Fruit fly (Drosophila melanogaster): ENCODE data around the gene CG32409.

CG32409 gene

DNA sequence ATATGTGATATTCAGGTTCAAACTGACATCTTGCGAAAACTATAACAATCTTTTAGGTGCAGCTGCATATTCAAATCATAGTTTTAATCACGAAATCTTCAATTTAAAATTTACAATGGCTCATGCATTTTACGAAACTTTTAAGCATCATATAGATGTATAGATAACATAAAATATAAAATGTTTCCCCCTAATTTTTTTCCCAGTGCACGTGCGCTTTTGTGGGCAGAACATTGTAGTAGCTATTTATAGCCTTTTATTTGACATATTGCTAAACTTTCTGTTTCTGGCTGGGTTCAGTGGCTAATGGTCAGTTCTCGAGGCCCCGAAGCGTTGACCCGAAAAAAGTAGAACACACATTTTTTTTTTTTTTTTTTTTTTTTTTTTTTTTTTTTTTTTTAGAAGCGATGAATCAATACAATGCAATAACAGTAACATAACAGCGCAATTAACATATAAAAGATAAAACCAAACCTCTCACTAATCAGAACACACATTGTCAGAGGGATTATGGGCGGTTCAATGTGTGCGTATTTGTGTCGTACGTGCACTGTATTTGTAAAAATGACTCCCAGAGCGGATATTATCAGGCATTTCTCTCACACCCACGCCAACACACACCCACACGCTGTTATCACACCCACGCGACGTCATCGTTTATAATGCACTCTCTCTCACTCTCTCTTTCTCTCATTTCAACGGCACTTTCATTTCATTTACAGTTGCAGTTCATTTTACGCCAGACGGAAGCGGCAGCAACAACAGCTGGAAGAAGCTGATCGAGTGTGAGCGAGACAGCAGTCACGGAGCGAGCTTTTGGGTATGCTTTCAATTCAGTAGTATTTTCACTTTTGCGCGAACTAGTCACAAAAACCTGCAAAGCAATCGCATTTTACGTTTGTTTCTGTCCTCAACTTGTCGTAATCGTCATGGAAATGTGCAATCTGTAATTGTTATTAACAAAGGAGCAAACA is 27.0 kb downstream of the CG32409 start (continued):
- no peak for TF ChIP-seq br (optimal IDR thresholded peaks at IDR 0.05)
- peak; percentile 19 to 34 for TF ChIP-seq Pdp1 (GFP tag; optimal IDR thresholded peaks at IDR 0.05)
- no peak for TF ChIP-seq dm (GFP tag; optimal IDR thresholded peaks at IDR 0.05)
- TF ChIP-seq CG18619 (GFP tag; optimal IDR thresholded peaks at IDR 0.05), result peak; percentile 22
- TF ChIP-seq Lhr (GFP tag; optimal IDR thresholded peaks at IDR 0.05), result no peak
- TF ChIP-seq zf30C (GFP tag; optimal IDR thresholded peaks at IDR 0.05), result peak; percentile 15
- no peak for TF ChIP-seq GATAe (GFP tag; conservative IDR thresholded peaks at IDR 0.05)
- TF ChIP-seq Side (GFP tag; optimal IDR thresholded peaks at IDR 0.05), result peak; percentile 16
- TF ChIP-seq CG17361 (GFP tag; IDR thresholded peaks at IDR 0.05), result peak; percentile 67
- TF ChIP-seq Bdp1 (GFP tag; optimal IDR thresholded peaks at IDR 0.05), result no peak
- peak; percentile 23 for TF ChIP-seq lmd (GFP tag; IDR thresholded peaks at IDR 0.05)
- no peak for TF ChIP-seq CG2129 (GFP tag; IDR thresholded peaks at IDR 0.05; ENCODE audit: partially characterized antibody)
- TF ChIP-seq CG9215 (GFP tag; IDR thresholded peaks at IDR 0.05), result no peak
- TF ChIP-seq abd-A (tag; optimal IDR thresholded peaks at IDR 0.05), result peak; percentile 16
- peak; percentile 57 for TF ChIP-seq Xbp1 (GFP tag; optimal IDR thresholded peaks at IDR 0.05)
- no peak for TF ChIP-seq amos (GFP tag; IDR thresholded peaks at IDR 0.05; ENCODE audit: partially characterized antibody)
- TF ChIP-seq Atf6 (GFP tag; IDR thresholded peaks at IDR 0.05), result peak; percentile 35; the same call in 1 of the 2 replicates
- TF ChIP-seq Atf-2 (GFP tag; optimal IDR thresholded peaks at IDR 0.05), result peak; percentile 35
- peak in 1 of 3 experiments; percentile 21 for TF ChIP-seq lola (GFP tag; optimal IDR thresholded peaks at IDR 0.05)
- no peak for TF ChIP-seq rib (GFP tag; IDR thresholded peaks at IDR 0.05)
- TF ChIP-seq pum (GFP tag; optimal IDR thresholded peaks at IDR 0.05), result no peak
- TF ChIP-seq Sin3A (optimal IDR thresholded peaks at IDR 0.05), result no peak
- peak; percentile 36 for TF ChIP-seq CG8944 (GFP tag; optimal IDR thresholded peaks at IDR 0.05)
- peak; percentile 65 for TF ChIP-seq nmo (GFP tag; optimal IDR thresholded peaks at IDR 0.05)
- peak; percentile 22; the same call in 1 of the 2 replicates for TF ChIP-seq vvl (GFP tag; IDR thresholded peaks at IDR 0.05)
- no peak for TF ChIP-seq CG8281 (tag; optimal IDR thresholded peaks at IDR 0.05)
- peak; percentile 47 for TF ChIP-seq BtbVII (GFP tag; optimal IDR thresholded peaks at IDR 0.05)
- no peak for TF ChIP-seq CG10267 (tag; optimal IDR thresholded peaks at IDR 0.05)
- peak; percentile 15 for TF ChIP-seq fd96Cb (tag; optimal IDR thresholded peaks at IDR 0.05)
- TF ChIP-seq tap (tag; optimal IDR thresholded peaks at IDR 0.05), result peak; percentile 6
- no peak for TF ChIP-seq CG6654 (GFP tag; optimal IDR thresholded peaks at IDR 0.05)
- no peak for TF ChIP-seq CG2202 (tag; optimal IDR thresholded peaks at IDR 0.05)
- TF ChIP-seq inv (GFP tag; IDR thresholded peaks at IDR 0.05; ENCODE audit: partially characterized antibody), result no peak
- no peak for TF ChIP-seq CG2889 (GFP tag; IDR thresholded peaks at IDR 0.05)
- TF ChIP-seq vfl (GFP tag; optimal IDR thresholded peaks at IDR 0.05), result no peak
- TF ChIP-seq Dp (GFP tag; optimal IDR thresholded peaks at IDR 0.05), result no peak
- no peak for TF ChIP-seq NK7.1 (GFP tag; optimal IDR thresholded peaks at IDR 0.05)
- no peak for TF ChIP-seq CG10431 (GFP tag; optimal IDR thresholded peaks at IDR 0.05)
- TF ChIP-seq danr (GFP tag; IDR thresholded peaks at IDR 0.05), result no peak
- TF ChIP-seq Aef1 (GFP tag; IDR thresholded peaks at IDR 0.05), result no peak
- peak; percentile 13 for TF ChIP-seq Meics (GFP tag; optimal IDR thresholded peaks at IDR 0.05)
- TF ChIP-seq NFAT (GFP tag; IDR thresholded peaks at IDR 0.05), result no peak
- no peak for TF ChIP-seq Kr (GFP tag; optimal IDR thresholded peaks at IDR 0.05)
- peak; percentile 30 for TF ChIP-seq CG1602 (GFP tag; optimal IDR thresholded peaks at IDR 0.05)
- TF ChIP-seq slp2 (GFP tag; optimal IDR thresholded peaks at IDR 0.05), result no peak
- peak; percentile 50 for TF ChIP-seq ATbp (GFP tag; optimal IDR thresholded peaks at IDR 0.05)
- no peak for TF ChIP-seq Lim3 (GFP tag; IDR thresholded peaks at IDR 0.05)
- TF ChIP-seq Hr39 (optimal IDR thresholded peaks at IDR 0.05), result no peak
- no peak for TF ChIP-seq Hmx (GFP tag; optimal IDR thresholded peaks at IDR 0.05)
- TF ChIP-seq CG2116 (GFP tag; optimal IDR thresholded peaks at IDR 0.05), result peak; percentile 5
